Worm (Caenorhabditis elegans) whole organism, L3 larva: ENCODE measurements around the gene nhr-38.

Experiments
- R02D3.7 ChIP-seq: fragments of 150-350 bp; optimal IDR thresholded peaks from 2 replicates; lab custom pipeline; 2014; ENCODE audit warnings: missing biosample characterization, missing genetic modification characterization
- ZK546.5 ChIP-seq: sonication (generic microtip); optimal IDR thresholded peaks from 2 replicates; lab custom pipeline; 2017; ENCODE audit warnings: missing biosample characterization, missing genetic modification characterization
- aly-2 ChIP-seq: fragments of 150-350 bp; optimal IDR thresholded peaks from 2 replicates; lab custom pipeline; 2014; ENCODE audit warnings: missing biosample characterization, missing genetic modification characterization
- ama-1 ChIP-seq: fragments of 150-350 bp; optimal IDR thresholded peaks from 2 replicates; lab custom pipeline; 2018
- ceh-16 ChIP-seq: sonication (generic microtip); optimal IDR thresholded peaks from 2 replicates; lab custom pipeline; 2017; ENCODE audit warnings: missing biosample characterization, missing genetic modification characterization
- ceh-28 ChIP-seq: fragments of 150-350 bp; optimal IDR thresholded peaks from 2 replicates; lab custom pipeline; 2014; ENCODE audit warnings: missing biosample characterization, missing genetic modification reagents, missing genetic modification characterization
- ceh-82 ChIP-seq: fragments of 150-350 bp; optimal IDR thresholded peaks from 2 replicates; lab custom pipeline; 2014; ENCODE audit warnings: missing biosample characterization, missing genetic modification characterization
- ceh-9 ChIP-seq: sonication (generic microtip); optimal IDR thresholded peaks from 2 replicates; lab custom pipeline; 2018; ENCODE audit warnings: missing biosample characterization, missing genetic modification characterization
- daf-12 ChIP-seq: fragments of 150-350 bp; optimal IDR thresholded peaks from 2 replicates; lab custom pipeline; 2014; ENCODE audit warnings: missing biosample characterization, missing genetic modification reagents, missing genetic modification characterization
- egl-27 ChIP-seq: sonication (generic microtip); optimal IDR thresholded peaks from 4 replicates; lab custom pipeline; 2017; ENCODE audit warnings: missing biosample characterization, missing genetic modification reagents, missing genetic modification characterization
- egl-5 ChIP-seq: fragments of 150-350 bp; optimal IDR thresholded peaks from 2 replicates; lab custom pipeline; 2017; ENCODE audit warnings: missing biosample characterization, missing genetic modification reagents, missing genetic modification characterization, inconsistent platforms
- elt-1 ChIP-seq: fragments of 150-350 bp; optimal IDR thresholded peaks from 2 replicates; lab custom pipeline; 2014; ENCODE audit warnings: missing biosample characterization, missing genetic modification characterization
- elt-2 ChIP-seq: sonication (generic microtip); optimal IDR thresholded peaks from 2 replicates; lab custom pipeline; 2016; ENCODE audit warnings: missing genetic modification reagents, mild to moderate bottlenecking, missing genetic modification characterization, missing compliant biosample characterization
- elt-3 ChIP-seq, 3 experiments: fragments of 150-350 bp in 1 of 3; sonication (generic microtip) in 2 of 3; optimal IDR thresholded peaks; 2 replicates in 2 of 3; 4 replicates in 1 of 3; lab custom pipeline; 2014 to 2017; ENCODE audit warnings: missing biosample characterization in 3 of 3, missing genetic modification characterization in 3 of 3
- eor-1 ChIP-seq, 2 experiments: fragments of 150-350 bp; optimal IDR thresholded peaks; 2 replicates each; lab custom pipeline; 2014 to 2018; ENCODE audit warnings: missing biosample characterization in 2 of 2, missing genetic modification characterization in 2 of 2
- fkh-10 ChIP-seq: sonication (generic microtip); optimal IDR thresholded peaks from 2 replicates; lab custom pipeline; 2017; ENCODE audit warnings: missing biosample characterization, missing genetic modification reagents, missing genetic modification characterization
- fkh-2 ChIP-seq: fragments of 150-350 bp; optimal IDR thresholded peaks from 2 replicates; lab custom pipeline; 2014; ENCODE audit warnings: missing biosample characterization, missing genetic modification reagents, missing genetic modification characterization
- fos-1 ChIP-seq: fragments of 150-350 bp; optimal IDR thresholded peaks from 2 replicates; lab custom pipeline; 2014; ENCODE audit warnings: missing biosample characterization, missing genetic modification characterization
- hmg-11 ChIP-seq: sonication (generic microtip); optimal IDR thresholded peaks from 2 replicates; lab custom pipeline; 2016; ENCODE audit warnings: missing genetic modification characterization, missing compliant biosample characterization
- jun-1 ChIP-seq: fragments of 150-350 bp; optimal IDR thresholded peaks from 2 replicates; lab custom pipeline; 2014; ENCODE audit warnings: missing biosample characterization, missing genetic modification reagents, missing genetic modification characterization
- lin-15B ChIP-seq: fragments of 150-350 bp; optimal IDR thresholded peaks from 2 replicates; lab custom pipeline; 2014; ENCODE audit warnings: missing biosample characterization, missing genetic modification characterization
- lin-39 ChIP-seq: fragments of 150-350 bp; optimal IDR thresholded peaks from 2 replicates; lab custom pipeline; 2018; ENCODE audit warnings: missing biosample characterization, missing genetic modification reagents, missing genetic modification characterization
- lsy-12 ChIP-seq: sonication (generic microtip); optimal IDR thresholded peaks from 2 replicates; lab custom pipeline; 2016; ENCODE audit warnings: mild to moderate bottlenecking, missing genetic modification characterization, missing compliant biosample characterization
- mdl-1 ChIP-seq: fragments of 150-350 bp; optimal IDR thresholded peaks from 2 replicates; lab custom pipeline; 2014; ENCODE audit warnings: missing biosample characterization, missing genetic modification characterization
- mml-1 ChIP-seq: fragments of 150-350 bp; sonication (generic microtip); optimal IDR thresholded peaks from 3 replicates; lab custom pipeline; 2014; ENCODE audit warnings: missing biosample characterization, missing genetic modification characterization
- nfya-1 ChIP-seq: sonication (generic microtip); optimal IDR thresholded peaks from 2 replicates; lab custom pipeline; 2017; ENCODE audit warnings: missing genetic modification characterization, mild to moderate bottlenecking, missing compliant biosample characterization, antibody characterized with exemption, moderate library complexity; ENCODE audit not compliant: insufficient read depth
- nhr-11 ChIP-seq: fragments of 150-350 bp; optimal IDR thresholded peaks from 2 replicates; lab custom pipeline; 2014; ENCODE audit warnings: missing biosample characterization, missing genetic modification characterization
- nhr-12 ChIP-seq: fragments of 150-350 bp; optimal IDR thresholded peaks from 2 replicates; lab custom pipeline; 2014; ENCODE audit warnings: missing biosample characterization, missing genetic modification characterization
- nhr-23 ChIP-seq: fragments of 150-350 bp; optimal IDR thresholded peaks from 2 replicates; lab custom pipeline; 2014; ENCODE audit warnings: missing biosample characterization, missing genetic modification reagents, missing genetic modification characterization
- nhr-237 ChIP-seq: fragments of 150-350 bp; optimal IDR thresholded peaks from 2 replicates; lab custom pipeline; 2014; ENCODE audit warnings: missing biosample characterization, missing genetic modification characterization
- nhr-25 ChIP-seq: sonication (generic microtip); optimal IDR thresholded peaks from 2 replicates; lab custom pipeline; 2017; ENCODE audit warnings: missing biosample characterization, missing genetic modification characterization
- nhr-28 ChIP-seq: fragments of 150-350 bp; optimal IDR thresholded peaks from 2 replicates; lab custom pipeline; 2014; ENCODE audit warnings: missing biosample characterization, missing genetic modification characterization
- nhr-43 ChIP-seq: sonication (generic microtip); optimal IDR thresholded peaks from 2 replicates; lab custom pipeline; 2016; ENCODE audit warnings: mild to moderate bottlenecking, missing genetic modification characterization, missing compliant biosample characterization; ENCODE audit not compliant: poor library complexity, severe bottlenecking
- nhr-67 ChIP-seq: fragments of 150-350 bp; optimal IDR thresholded peaks from 2 replicates; lab custom pipeline; 2014; ENCODE audit warnings: missing biosample characterization, missing genetic modification characterization
- nhr-76 ChIP-seq: fragments of 150-350 bp; sonication (generic microtip); optimal IDR thresholded peaks from 5 replicates; lab custom pipeline; 2014; ENCODE audit warnings: missing biosample characterization, missing genetic modification characterization
- nhr-77 ChIP-seq: fragments of 150-350 bp; optimal IDR thresholded peaks from 2 replicates; lab custom pipeline; 2014; ENCODE audit warnings: missing biosample characterization, missing genetic modification characterization
- pha-4 ChIP-seq: fragments of 150-350 bp; optimal IDR thresholded peaks from 2 replicates; lab custom pipeline; 2014; ENCODE audit warnings: missing biosample characterization, missing genetic modification reagents, missing genetic modification characterization
- pqm-1 ChIP-seq: fragments of 150-350 bp; optimal IDR thresholded peaks from 2 replicates; lab custom pipeline; 2017; ENCODE audit warnings: missing biosample characterization, missing genetic modification characterization, inconsistent platforms
- sea-2 ChIP-seq: fragments of 150-350 bp; sonication (generic microtip); optimal IDR thresholded peaks from 4 replicates; lab custom pipeline; 2014; ENCODE audit warnings: missing biosample characterization, missing genetic modification reagents, missing genetic modification characterization
- skn-1 ChIP-seq: fragments of 150-350 bp; optimal IDR thresholded peaks from 2 replicates; lab custom pipeline; 2014; ENCODE audit warnings: missing biosample characterization, missing genetic modification characterization
- snpc-4 ChIP-seq: fragments of 150-350 bp; optimal IDR thresholded peaks from 2 replicates; lab custom pipeline; 2014; ENCODE audit warnings: missing biosample characterization, missing genetic modification characterization
- tbx-2 ChIP-seq: sonication (generic microtip); optimal IDR thresholded peaks from 2 replicates; lab custom pipeline; 2016; ENCODE audit warnings: mild to moderate bottlenecking, missing genetic modification characterization, missing compliant biosample characterization
- unc-39 ChIP-seq: sonication (generic microtip); optimal IDR thresholded peaks from 4 replicates; lab custom pipeline; 2017; ENCODE audit warnings: missing biosample characterization, missing genetic modification characterization
- unc-62 ChIP-seq: fragments of 150-350 bp; sonication (generic microtip); optimal IDR thresholded peaks from 4 replicates; lab custom pipeline; 2014; ENCODE audit warnings: missing biosample characterization, missing genetic modification reagents, missing genetic modification characterization
- zag-1 ChIP-seq: fragments of 150-350 bp; optimal IDR thresholded peaks from 2 replicates; lab custom pipeline; 2014; ENCODE audit warnings: missing biosample characterization, missing genetic modification characterization
- ztf-11 ChIP-seq: fragments of 150-350 bp; optimal IDR thresholded peaks from 2 replicates; lab custom pipeline; 2014; ENCODE audit warnings: missing biosample characterization, missing genetic modification characterization
- ztf-4 ChIP-seq: fragments of 150-350 bp; optimal IDR thresholded peaks from 2 replicates; lab custom pipeline; 2014; ENCODE audit warnings: missing biosample characterization, missing genetic modification characterization

The nhr-38 gene

DNA sequence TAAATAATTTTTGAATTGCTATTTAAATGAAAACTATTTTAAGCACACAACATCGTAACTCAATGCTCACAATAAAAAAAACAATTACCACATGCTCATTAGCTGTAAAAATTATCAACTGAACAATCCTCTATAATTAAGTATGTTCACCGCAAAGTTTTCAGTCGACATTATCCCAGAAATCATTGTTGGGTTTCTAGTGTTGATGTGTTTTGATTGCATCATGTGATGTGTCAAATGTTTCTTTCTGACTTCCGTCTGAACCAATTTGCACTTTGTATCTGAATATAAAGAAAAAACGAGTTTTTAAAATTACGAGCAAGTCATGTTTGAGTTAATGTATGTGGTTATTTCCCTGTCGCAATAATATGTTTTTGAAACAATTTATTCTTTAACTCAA lies 7.9 kb downstream of the nhr-38 start:
- TF ChIP-seq elt-3 (tag; optimal IDR thresholded peaks at IDR 0.05; lab: Kevin White, UChicago) (no peak), sea-2 (no peak), skn-1 (tag; lab: Kevin White, UChicago) (peak; percentile 15)

- TF ChIP-seq fkh-2 (tag; lab: Kevin White, UChicago) (no peak), aly-2 (tag; lab: Kevin White, UChicago) (no peak), mdl-1 (no peak), nhr-67 (tag; lab: Kevin White, UChicago) (no peak), nhr-12 (tag; lab: Kevin White, UChicago) (no peak), nhr-23 (tag; lab: Kevin White, UChicago) (peak; percentile 82), lsy-12 (tag; lab: Kevin White, UChicago) (no peak), nhr-11 (peak; percentile 5), pha-4 (tag; lab: Kevin White, UChicago) (peak; percentile 90), hmg-11 (tag; lab: Kevin White, UChicago) (peak; percentile 68), nhr-77 (no peak), ama-1 (lab: Kevin White, UChicago) (peak; percentile 86), pqm-1 (tag; lab: Kevin White, UChicago) (peak; percentile 80), skn-1 (tag; lab: Kevin White, UChicago) (peak; percentile 99), elt-3 (tag; optimal IDR thresholded peaks at IDR 0.05; lab: Kevin White, UChicago) (no peak), tbx-2 (tag; lab: Kevin White, UChicago) (peak; percentile 37), ztf-4 (no peak), daf-12 (tag; lab: Kevin White, UChicago) (no peak), nhr-43 (tag; lab: Kevin White, UChicago) (peak; percentile 57), lin-39 (tag; lab: Kevin White, UChicago) (peak; percentile 53), lin-15B (tag; lab: Kevin White, UChicago) (peak; percentile 54), ceh-16 (tag; lab: Kevin White, UChicago) (no peak), ceh-9 (no peak), nhr-28 (tag; lab: Kevin White, UChicago) (no peak), egl-5 (tag; lab: Kevin White, UChicago) (peak; percentile 68), eor-1 (tag; optimal IDR thresholded peaks at IDR 0.05; lab: Kevin White, UChicago) (no peak), ceh-82 (tag; lab: Kevin White, UChicago) (no peak), elt-1 (tag; lab: Kevin White, UChicago) (peak; percentile 23), snpc-4 (peak; percentile 32), ztf-11 (tag; lab: Kevin White, UChicago) (no peak), sea-2 (no peak), jun-1 (tag; lab: Kevin White, UChicago) (peak; percentile 76), ceh-28 (peak; percentile 52), unc-39 (tag; lab: Kevin White, UChicago) (no peak), unc-62 (GFP tag; lab: Kevin White, UChicago) (no peak), egl-27 (tag; lab: Kevin White, UChicago) (no peak), mml-1 (tag; lab: Kevin White, UChicago) (no peak), nhr-237 (tag; lab: Kevin White, UChicago) (no peak), nhr-25 (peak; percentile 77), nfya-1 (tag; lab: Kevin White, UChicago) (peak; percentile 79), elt-2 (tag; lab: Kevin White, UChicago) (peak; percentile 77), fkh-10 (GFP tag; lab: Kevin White, UChicago) (no peak), R02D3.7 (tag; lab: Kevin White, UChicago) (peak; percentile 4), nhr-76 (no peak), zag-1 (no peak), fos-1 (tag; lab: Kevin White, UChicago) (no peak), ZK546.5 (tag; lab: Kevin White, UChicago) (no peak)
These were observed 8.4 kb downstream of the nhr-38 start for ce11 chrIV:9718396-9718795.
